Worm (Caenorhabditis elegans) whole organism, early embryonic: Measurements from ENCODE around the gene catp-6.

ENCODE experiments used
- B0310.2 ChIP-seq: sonication (generic microtip); optimal IDR thresholded peaks from 2 replicates; lab custom pipeline; 2016; ENCODE audit warnings: mild to moderate bottlenecking, missing genetic modification characterization, missing compliant biosample characterization
- hmbx-1 ChIP-seq: sonication (generic microtip); optimal IDR thresholded peaks from 2 replicates; lab custom pipeline; 2016; ENCODE audit warnings: mild to moderate bottlenecking, missing genetic modification characterization, missing compliant biosample characterization

DNA sequence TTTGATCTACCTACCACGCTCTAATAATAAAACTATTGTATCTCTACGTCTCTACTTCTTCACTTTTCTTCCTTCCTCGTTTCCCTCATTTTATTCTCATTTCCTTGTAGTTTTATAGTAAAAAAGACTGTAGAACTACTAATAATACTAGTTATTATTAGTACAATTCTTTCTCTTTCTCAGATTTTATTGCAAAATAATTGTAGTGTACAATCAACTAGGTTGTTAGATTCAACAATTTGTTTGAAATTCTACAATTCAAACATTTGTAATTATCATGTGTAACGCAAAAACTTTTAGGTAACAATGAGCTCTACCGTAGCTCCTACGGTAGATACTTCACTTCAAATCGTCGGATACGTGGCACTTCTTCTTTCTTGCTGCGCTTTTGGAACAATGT lies 31.3 kb upstream of the catp-6 start, which contains the start of gene K07F5.12:
- TF ChIP-seq hmbx-1 (tag; lab: Kevin White, UChicago) (no peak), B0310.2 (no peak)
